Fruit fly (Drosophila melanogaster): ENCODE measurements around the gene He.

He gene

dm6 chr2L:14022130-14022735 lies 49.5 kb upstream of the He start (continued):
- peak; percentile 55 for TF ChIP-seq CG3065 (GFP tag; optimal IDR thresholded peaks at IDR 0.05)
- no peak for TF ChIP-seq nerfin-2 (GFP tag; IDR thresholded peaks at IDR 0.05; ENCODE audit: partially characterized antibody)
- TF ChIP-seq sim (GFP tag; IDR thresholded peaks at IDR 0.05), result peak; percentile 83
- TF ChIP-seq CG30020 (tag; optimal IDR thresholded peaks at IDR 0.05), result peak; percentile 80
- TF ChIP-seq Sox102F (GFP tag; optimal IDR thresholded peaks at IDR 0.05), result peak; percentile 97
- TF ChIP-seq CG1529 (GFP tag; optimal IDR thresholded peaks at IDR 0.05), result peak; percentile 86
- peak; percentile 96 for TF ChIP-seq CG8388 (GFP tag; optimal IDR thresholded peaks at IDR 0.05)
- TF ChIP-seq CG10543 (GFP tag; optimal IDR thresholded peaks at IDR 0.05), result peak; percentile 83
- TF ChIP-seq CG34224 (GFP tag; IDR thresholded peaks at IDR 0.05; ENCODE audit: partially characterized antibody), result no peak
- TF ChIP-seq Deaf1 (tag; optimal IDR thresholded peaks at IDR 0.05), result peak; percentile 83
- peak; percentile 93 for TF ChIP-seq stc (GFP tag; IDR thresholded peaks at IDR 0.05)
- TF ChIP-seq hkb (optimal IDR thresholded peaks at IDR 0.05), result no peak
- TF ChIP-seq hkb (GFP tag; IDR thresholded peaks at IDR 0.05), result peak; percentile 90; the same call in 1 of the 2 replicates
- peak; percentile 81 for TF ChIP-seq dimm (GFP tag; IDR thresholded peaks at IDR 0.05)
- TF ChIP-seq CG9817 (tag; optimal IDR thresholded peaks at IDR 0.05), result peak; percentile 93
- peak; percentile 89 for TF ChIP-seq seq (GFP tag; IDR thresholded peaks at IDR 0.05)
- TF ChIP-seq HmgZ (tag; optimal IDR thresholded peaks at IDR 0.05), result peak; percentile 53
- TF ChIP-seq Bteb2 (GFP tag; optimal IDR thresholded peaks at IDR 0.05), result no peak
- peak; percentile 82 for TF ChIP-seq D19B (GFP tag; optimal IDR thresholded peaks at IDR 0.05)
- TF ChIP-seq Nf-YC (tag; optimal IDR thresholded peaks at IDR 0.05), result peak; percentile 89
- TF ChIP-seq tgo (GFP tag; IDR thresholded peaks at IDR 0.05), result peak; percentile 93
- TF ChIP-seq dmrt99B (tag; optimal IDR thresholded peaks at IDR 0.05), result peak; percentile 96
- TF ChIP-seq CG7786 (GFP tag; optimal IDR thresholded peaks at IDR 0.05), result peak; percentile 7
- TF ChIP-seq CG32532 (GFP tag; IDR thresholded peaks at IDR 0.05), result peak; percentile 92
- TF ChIP-seq CG17328 (GFP tag; IDR thresholded peaks at IDR 0.05), result peak; percentile 89
- TF ChIP-seq CG31388 (GFP tag; optimal IDR thresholded peaks at IDR 0.05), result peak; percentile 20
- peak; percentile 23 for TF ChIP-seq nom (GFP tag; optimal IDR thresholded peaks at IDR 0.05)
- TF ChIP-seq yki (optimal IDR thresholded peaks at IDR 0.05), result no peak
- peak; percentile 97 for TF ChIP-seq unpg (GFP tag; optimal IDR thresholded peaks at IDR 0.05)
- no peak for TF ChIP-seq CG9797 (GFP tag; optimal IDR thresholded peaks at IDR 0.05)
- TF ChIP-seq scrt (GFP tag; optimal IDR thresholded peaks at IDR 0.05), result peak; percentile 91
- no peak for TF ChIP-seq hb (GFP tag; IDR thresholded peaks at IDR 0.05; ENCODE audit: partially characterized antibody)
- TF ChIP-seq jing (GFP tag; optimal IDR thresholded peaks at IDR 0.05), result peak; percentile 50
- peak; percentile 60; the same call in 1 of the 2 replicates for TF ChIP-seq CG43689 (GFP tag; IDR thresholded peaks at IDR 0.05)
- peak; percentile 87 for TF ChIP-seq CG6854 (GFP tag; optimal IDR thresholded peaks at IDR 0.05)
- peak; percentile 57 for TF ChIP-seq CG18476 (GFP tag; optimal IDR thresholded peaks at IDR 0.05)
- no peak for TF ChIP-seq crc (GFP tag; optimal IDR thresholded peaks at IDR 0.05)
- TF ChIP-seq Rfx (GFP tag; IDR thresholded peaks at IDR 0.05), result peak; percentile 94
- peak; percentile 83; the same call in 2 of the 3 replicates for TF ChIP-seq CG11560 (tag; IDR thresholded peaks at IDR 0.05)
- peak; percentile 93 for TF ChIP-seq CG33557 (GFP tag; optimal IDR thresholded peaks at IDR 0.05)

dm6 chr2L:14021646-14022129 lies 48.9 kb upstream of the He start:
- TF ChIP-seq Med (GFP tag) (peak; percentile 84), zfh2 (GFP tag; optimal IDR thresholded peaks at IDR 0.05) (no peak), bbx (GFP tag; IDR thresholded peaks at IDR 0.05; ENCODE audit: partially characterized antibody) (peak; percentile 72), ato (GFP tag; IDR thresholded peaks at IDR 0.05; ENCODE audit: partially characterized antibody) (peak; percentile 50; the same call in 1 of the 2 replicates), Dad (GFP tag; optimal IDR thresholded peaks at IDR 0.05) (peak; percentile 8), scrt (GFP tag; optimal IDR thresholded peaks at IDR 0.05) (no peak), D19A (tag; optimal IDR thresholded peaks at IDR 0.05) (no peak), ind (GFP tag; optimal IDR thresholded peaks at IDR 0.05) (no peak), CG10321 (GFP tag; IDR thresholded peaks at IDR 0.05) (no peak), CG13287 (GFP tag; IDR thresholded peaks at IDR 0.05; ENCODE audit: partially characterized antibody) (peak; percentile 64), ems (GFP tag; optimal IDR thresholded peaks at IDR 0.05) (peak; percentile 11), CG10959 (GFP tag; IDR thresholded peaks at IDR 0.05) (no peak), CG5180 (GFP tag; optimal IDR thresholded peaks at IDR 0.05) (peak; percentile 94)

Data from whole organism, embryonic.